Fruit fly (Drosophila melanogaster) whole organism, wandering third instar larva: Measurements from ENCODE around the gene CG5003.
"Not testable (repeated sequence)": the region's sequence is repeated elsewhere in the genome, so short reads cannot be mapped to it uniquely, and the experiment has no call there.

Experiments
- Abd-B ChIP-seq: fragments of >200 bp; optimal IDR thresholded peaks from 2 replicates; lab custom pipeline; 2017; ENCODE audit warnings: missing biosample characterization, missing genetic modification characterization
- CG32264 ChIP-seq: fragments of 200-800 bp; sonication (Bioruptor generic); optimal IDR thresholded peaks from 2 replicates; lab custom pipeline; 2016; ENCODE audit warnings: missing biosample characterization, missing genetic modification characterization
- CG9705 ChIP-seq: fragments of 200-800 bp; sonication (Bioruptor generic); optimal IDR thresholded peaks from 2 replicates; lab custom pipeline; 2018; ENCODE audit warnings: missing biosample characterization, mild to moderate bottlenecking, missing genetic modification characterization
- CrebA ChIP-seq: fragments of 200-800 bp; sonication (Bioruptor generic); optimal IDR thresholded peaks from 2 replicates; lab custom pipeline; 2016; ENCODE audit warnings: missing biosample characterization, mild to moderate bottlenecking, missing genetic modification characterization, borderline replicate concordance
- Dfd ChIP-seq: fragments of >200 bp; optimal IDR thresholded peaks from 2 replicates; lab custom pipeline; 2017; ENCODE audit warnings: missing biosample characterization, missing genetic modification characterization
- Dif ChIP-seq: fragments of 200-275, 200-300 bp; sonication (Bioruptor generic); optimal IDR thresholded peaks from 2 replicates; lab custom pipeline; 2018; ENCODE audit warnings: missing biosample characterization, missing genetic modification characterization; ENCODE audit not compliant: partially characterized antibody
- GATAd ChIP-seq: sonication (Bioruptor generic); optimal IDR thresholded peaks from 2 replicates; lab custom pipeline; 2016; ENCODE audit warnings: missing biosample characterization, missing genetic modification characterization
- HLH106 ChIP-seq: fragments of 200-800 bp; optimal IDR thresholded peaks from 3 replicates; lab custom pipeline; 2019; ENCODE audit warnings: missing biosample characterization, mild to moderate bottlenecking, missing genetic modification characterization, moderate library complexity
- Hnf4 ChIP-seq: fragments of 200-800 bp; sonication (Bioruptor generic); optimal IDR thresholded peaks from 2 replicates; lab custom pipeline; 2016; ENCODE audit warnings: missing biosample characterization, mild to moderate bottlenecking, missing genetic modification characterization
- Hr78 ChIP-seq: fragments of >200 bp; optimal IDR thresholded peaks from 2 replicates; lab custom pipeline; 2017; ENCODE audit warnings: missing biosample characterization, missing genetic modification characterization
- Hr83 ChIP-seq: fragments of 200-300 bp; sonication (Bioruptor generic); optimal IDR thresholded peaks from 2 replicates; lab custom pipeline; 2016; ENCODE audit warnings: missing biosample characterization, mild to moderate bottlenecking, missing genetic modification characterization, moderate library complexity; ENCODE audit not compliant: poor library complexity, severe bottlenecking
- Jra ChIP-seq: sonication (Bioruptor generic); optimal IDR thresholded peaks from 2 replicates; lab custom pipeline; 2016; ENCODE audit warnings: missing biosample characterization, missing genetic modification characterization
- Mio ChIP-seq: sonication (Bioruptor generic); optimal IDR thresholded peaks from 2 replicates; lab custom pipeline; 2016; ENCODE audit warnings: missing biosample characterization, missing genetic modification characterization
- Myc ChIP-seq: fragments of >200 bp; optimal IDR thresholded peaks from 2 replicates; lab custom pipeline; 2017
- N ChIP-seq: fragments of >200 bp; optimal IDR thresholded peaks from 2 replicates; lab custom pipeline; 2018; ENCODE audit warnings: missing biosample characterization, missing external identifiers, missing genetic modification characterization
- OdsH ChIP-seq: fragments of 200-800 bp; sonication (Bioruptor generic); optimal IDR thresholded peaks from 2 replicates; lab custom pipeline; 2016; ENCODE audit warnings: missing biosample characterization, mild to moderate bottlenecking, missing genetic modification characterization
- Rel ChIP-seq, 2 experiments: fragments of 200-800 bp; sonication (Bioruptor generic) in 1 of 2; optimal IDR thresholded peaks; 2 replicates in 1 of 2; 3 replicates in 1 of 2; lab custom pipeline; 2016 to 2019; ENCODE audit warnings: mild to moderate bottlenecking in 2 of 2, missing biosample characterization in 2 of 2, missing genetic modification characterization in 2 of 2, moderate library complexity in 1 of 2
- Sp1 ChIP-seq: fragments of 200-800 bp; sonication (Bioruptor generic); optimal IDR thresholded peaks from 3 replicates; lab custom pipeline; 2019; ENCODE audit warnings: missing biosample characterization, mild to moderate bottlenecking, missing genetic modification characterization, moderate library complexity
- Vsx2 ChIP-seq: fragments of 200-300, 225-300 bp; sonication (Bioruptor generic); optimal IDR thresholded peaks from 2 replicates; lab custom pipeline; 2018; ENCODE audit warnings: missing biosample characterization, missing genetic modification characterization; ENCODE audit not compliant: partially characterized antibody
- br ChIP-seq: fragments of 200-800 bp; sonication (Bioruptor generic); optimal IDR thresholded peaks from 2 replicates; lab custom pipeline; 2016; ENCODE audit warnings: missing biosample characterization, missing genetic modification characterization
- brk ChIP-seq: fragments of 200-800 bp; sonication (Bioruptor generic); optimal IDR thresholded peaks from 2 replicates; lab custom pipeline; 2016; ENCODE audit warnings: missing biosample characterization, mild to moderate bottlenecking, missing genetic modification characterization
- dl ChIP-seq, 2 experiments: fragments of 175-275, 200-275 bp in 1 of 2; fragments of 200-275 bp in 1 of 2; sonication (Bioruptor generic); optimal IDR thresholded peaks; lab custom pipeline; 2018; ENCODE audit warnings: mild to moderate bottlenecking in 2 of 2, missing biosample characterization in 2 of 2, missing genetic modification characterization in 2 of 2, moderate library complexity in 2 of 2; ENCODE audit not compliant: partially characterized antibody in 2 of 2, insufficient read depth in 1 of 2
- dmrt93B ChIP-seq: fragments of 200-800 bp; sonication (Bioruptor generic); optimal IDR thresholded peaks from 2 replicates; lab custom pipeline; 2018; ENCODE audit warnings: missing biosample characterization, mild to moderate bottlenecking, missing genetic modification characterization
- dsf ChIP-seq: sonication (Bioruptor generic); optimal IDR thresholded peaks from 2 replicates; lab custom pipeline; 2016; ENCODE audit warnings: missing biosample characterization, missing genetic modification characterization, borderline replicate concordance
- ey ChIP-seq: fragments of 200-800 bp; sonication (Bioruptor generic); optimal IDR thresholded peaks from 2 replicates; lab custom pipeline; 2016; ENCODE audit warnings: missing biosample characterization, missing genetic modification characterization
- foxo ChIP-seq, 2 experiments: fragments of 200-800 bp; sonication (Bioruptor generic); optimal IDR thresholded peaks; 2 replicates in 1 of 2; 3 replicates in 1 of 2; lab custom pipeline; 2016 to 2017; ENCODE audit warnings: missing biosample characterization in 2 of 2, missing genetic modification characterization in 2 of 2
- fru ChIP-seq: fragments of 200-800 bp; sonication (Bioruptor generic); optimal IDR thresholded peaks from 3 replicates; lab custom pipeline; 2016; ENCODE audit warnings: missing biosample characterization, mild to moderate bottlenecking, missing genetic modification characterization
- h ChIP-seq: fragments of 200-800 bp; sonication (Bioruptor generic); optimal IDR thresholded peaks from 3 replicates; lab custom pipeline; 2016; ENCODE audit warnings: missing biosample characterization, mild to moderate bottlenecking, missing genetic modification characterization
- jim ChIP-seq: fragments of 175-275, 200-325 bp; sonication (Bioruptor generic); optimal IDR thresholded peaks from 2 replicates; lab custom pipeline; 2016; ENCODE audit warnings: missing biosample characterization, mild to moderate bottlenecking, missing genetic modification characterization
- lola ChIP-seq: fragments of >200 bp; optimal IDR thresholded peaks from 2 replicates; lab custom pipeline; 2017; ENCODE audit warnings: missing biosample characterization, missing genetic modification characterization
- pan ChIP-seq: fragments of >200 bp; optimal IDR thresholded peaks from 2 replicates; lab custom pipeline; 2017
- psq ChIP-seq: fragments of 200-800 bp; sonication (Bioruptor generic); optimal IDR thresholded peaks from 3 replicates; lab custom pipeline; 2017; ENCODE audit warnings: missing biosample characterization, mild to moderate bottlenecking, missing genetic modification characterization, moderate library complexity
- rgr ChIP-seq: fragments of 200-800 bp; sonication (Bioruptor generic); optimal IDR thresholded peaks from 3 replicates; lab custom pipeline; 2016; ENCODE audit warnings: missing biosample characterization, mild to moderate bottlenecking, missing genetic modification characterization
- sage ChIP-seq: fragments of 200-800 bp; sonication (Bioruptor generic); optimal IDR thresholded peaks from 2 replicates; lab custom pipeline; 2016; ENCODE audit warnings: missing biosample characterization, mild to moderate bottlenecking, missing genetic modification characterization
- sv ChIP-seq: fragments of 200-800 bp; sonication (Bioruptor generic); optimal IDR thresholded peaks from 3 replicates; lab custom pipeline; 2016; ENCODE audit warnings: missing biosample characterization, missing genetic modification characterization
- tai ChIP-seq: sonication (Bioruptor generic); optimal IDR thresholded peaks from 2 replicates; lab custom pipeline; 2016; ENCODE audit warnings: missing biosample characterization, missing genetic modification characterization
- usp ChIP-seq: fragments of >200 bp; optimal IDR thresholded peaks from 2 replicates; lab custom pipeline; 2017; ENCODE audit warnings: missing biosample characterization, missing genetic modification characterization
- woc ChIP-seq: sonication (Bioruptor generic); optimal IDR thresholded peaks from 2 replicates; lab custom pipeline; 2016; ENCODE audit warnings: missing biosample characterization, mild to moderate bottlenecking, missing genetic modification characterization

The CG5003 gene

DNA sequence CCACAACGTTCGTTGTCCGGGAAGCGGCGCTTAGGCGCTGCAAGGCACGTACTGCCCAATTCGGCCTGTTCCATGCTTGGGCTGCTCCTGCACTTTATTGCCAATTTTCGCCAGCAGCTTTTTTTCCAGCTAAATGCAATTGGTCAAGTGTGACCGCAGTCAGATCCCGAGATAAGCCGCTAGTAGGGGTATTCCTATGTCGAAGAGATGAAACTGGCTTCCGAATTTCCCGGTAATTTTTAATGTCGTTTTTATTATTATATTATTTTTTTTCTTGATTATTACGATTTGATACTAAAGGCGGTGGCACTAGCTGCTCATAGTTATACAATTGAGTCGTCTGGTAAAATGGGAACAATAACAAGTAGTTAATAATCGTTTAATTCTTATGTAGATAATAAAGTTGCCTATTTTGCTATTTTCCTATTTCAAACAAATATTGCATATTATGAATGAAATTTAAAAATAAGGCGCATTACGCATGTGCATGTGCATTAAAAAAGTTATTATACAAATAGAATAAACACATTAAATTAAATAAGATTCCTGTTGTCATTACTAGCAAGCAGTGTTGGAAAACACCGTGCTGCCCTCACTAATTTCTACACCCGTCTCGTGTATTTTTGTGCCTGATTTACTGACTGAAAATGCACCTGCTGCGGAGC is at the start of gene CG5003, which contains the start of gene mRpS22:
Gene CG5003 (minus strand): TSS at position 162 of the 665 bp plus-strand sequence.
Gene mRpS22 (plus strand): TSS at position 554 of the 665 bp plus-strand sequence.
- TF ChIP-seq woc = peak; percentile 43
- TF ChIP-seq Mio (GFP tag; lab: Kevin White, UChicago) = no peak
- no peak for TF ChIP-seq CrebA (GFP tag; lab: Kevin White, UChicago)
- TF ChIP-seq h (GFP tag; lab: Kevin White, UChicago) = peak; percentile 64
- peak; percentile 53 for TF ChIP-seq OdsH (GFP tag; lab: Kevin White, UChicago)
- TF ChIP-seq lola (GFP tag; lab: Kevin White, UChicago) = no peak
- no peak for TF ChIP-seq jim (GFP tag; lab: Kevin White, UChicago)
- no peak for TF ChIP-seq Rel (GFP tag; optimal IDR thresholded peaks at IDR 0.05; lab: Kevin White, UChicago)
- TF ChIP-seq Rel (tag; optimal IDR thresholded peaks at IDR 0.05; lab: Kevin White, UChicago) = no peak
- TF ChIP-seq dmrt93B (GFP tag; lab: Kevin White, UChicago) = peak; percentile 57
- TF ChIP-seq Jra (GFP tag; lab: Kevin White, UChicago) = no peak
- no peak for TF ChIP-seq usp (GFP tag; lab: Kevin White, UChicago)
- TF ChIP-seq fru = peak; percentile 44
- no peak for TF ChIP-seq sv (GFP tag; lab: Kevin White, UChicago)
- TF ChIP-seq dl (GFP tag; optimal IDR thresholded peaks at IDR 0.05; lab: Kevin White, UChicago; ENCODE audit: insufficient read depth in 1 of 2, partially characterized antibody in 2 of 2) = no peak
- no peak for TF ChIP-seq Hnf4 (GFP tag; lab: Kevin White, UChicago)
- TF ChIP-seq N (GFP tag; lab: Kevin White, UChicago) = no peak
- peak; percentile 29 for TF ChIP-seq Hr83 (GFP tag; lab: Kevin White, UChicago)
- TF ChIP-seq Dif = no peak
- TF ChIP-seq brk (GFP tag; lab: Kevin White, UChicago) = no peak
- peak; percentile 58 for TF ChIP-seq rgr (GFP tag; lab: Kevin White, UChicago)
- no peak for TF ChIP-seq Hr78 (GFP tag; lab: Kevin White, UChicago)
- TF ChIP-seq Abd-B = no peak
- TF ChIP-seq Myc = peak; percentile 38
- no peak for TF ChIP-seq Vsx2 (GFP tag; lab: Kevin White, UChicago)
- peak; percentile 61 for TF ChIP-seq Sp1 (GFP tag; lab: Kevin White, UChicago)
- no peak for TF ChIP-seq CG9705 (GFP tag; lab: Kevin White, UChicago)
- TF ChIP-seq Dfd (GFP tag; lab: Kevin White, UChicago) = no peak
- no peak for TF ChIP-seq pan (lab: Kevin White, UChicago)
- TF ChIP-seq sage (GFP tag; lab: Kevin White, UChicago) = peak; percentile 33
- TF ChIP-seq tai (GFP tag; lab: Kevin White, UChicago) = no peak
- no peak for TF ChIP-seq br (GFP tag; lab: Kevin White, UChicago)
- no peak for TF ChIP-seq CG32264 (GFP tag; lab: Kevin White, UChicago)
- no peak for TF ChIP-seq ey (GFP tag; lab: Kevin White, UChicago)
- TF ChIP-seq GATAd (GFP tag; lab: Kevin White, UChicago) = no peak
- TF ChIP-seq psq (GFP tag; lab: Kevin White, UChicago) = peak; percentile 51
- no peak for TF ChIP-seq dsf (GFP tag; lab: Kevin White, UChicago)
- TF ChIP-seq foxo (GFP tag; optimal IDR thresholded peaks at IDR 0.05; lab: Kevin White, UChicago) = peak in 1 of 2 experiments; percentile 77
- peak; percentile 75 for TF ChIP-seq HLH106 (tag; lab: Kevin White, UChicago)

DNA sequence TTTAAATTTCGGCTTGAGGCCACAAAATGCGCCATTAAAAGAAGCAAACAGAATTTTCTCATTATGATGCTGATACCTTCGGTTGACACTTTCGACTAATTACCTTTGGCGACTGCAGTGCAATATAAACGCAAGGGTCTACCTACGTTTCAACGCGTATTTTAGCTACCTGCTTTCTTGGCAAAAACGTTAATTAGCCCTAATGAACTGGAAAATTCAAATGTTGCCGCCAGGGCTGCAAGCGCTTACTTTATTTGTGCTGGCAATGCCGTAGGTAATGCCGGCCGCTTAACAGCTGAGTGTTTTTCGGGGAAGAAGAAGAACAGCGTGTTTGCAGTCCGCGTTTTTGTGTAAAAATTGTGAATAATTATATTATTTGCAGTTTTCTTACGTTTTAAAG is 46.8 kb upstream of the CG5003 start, which contains the start of the genes CG31131 and CG4849:
Gene CG31131 (minus strand): TSS at position 101 of the 400 bp plus-strand sequence.
Gene CG4849 (plus strand): TSS at position 297 of the 400 bp plus-strand sequence.
- not testable (repeated sequence) for TF ChIP-seq Abd-B, fru, Myc
